Worm (Caenorhabditis elegans) whole organism, young adult: Measurements from ENCODE around the gene K09F5.4.

Experiments
- D2030.7 ChIP-seq: fragments of 200-800 bp; sonication (Bioruptor generic); IDR thresholded peaks from 2 replicates; pipeline ENCODE4 v1.3.6; 2022; ENCODE audit warnings: missing genetic modification reagents, missing genetic modification characterization, missing compliant biosample characterization
- F23B12.7 ChIP-seq: sonication (generic microtip); optimal IDR thresholded peaks from 2 replicates; lab custom pipeline; 2017; ENCODE audit warnings: missing genetic modification characterization, mild to moderate bottlenecking, missing compliant biosample characterization, antibody characterized with exemption, moderate library complexity; ENCODE audit not compliant: insufficient read depth
- T26A5.8 ChIP-seq: sonication (generic microtip); optimal IDR thresholded peaks from 2 replicates; lab custom pipeline; 2016; ENCODE audit warnings: missing genetic modification characterization, missing compliant biosample characterization
- Y53F4B.3 ChIP-seq: fragments of 200-800 bp; sonication (Bioruptor generic); IDR thresholded peaks from 2 replicates; pipeline ENCODE4 v1.3.6; 2022; ENCODE audit warnings: missing genetic modification reagents, missing genetic modification characterization, missing compliant biosample characterization
- attf-5 ChIP-seq: fragments of 200-800 bp; sonication (Bioruptor generic); optimal IDR thresholded peaks from 2 replicates; lab custom pipeline; 2018; ENCODE audit warnings: mild to moderate bottlenecking, missing genetic modification characterization, missing compliant biosample characterization
- attf-6 ChIP-seq: fragments of 200-800 bp; sonication (Bioruptor generic); IDR thresholded peaks from 2 replicates; pipeline ENCODE4 v1.3.6; 2022; ENCODE audit warnings: missing genetic modification reagents, missing genetic modification characterization, missing compliant biosample characterization
- ccch-3 ChIP-seq: fragments of 200-800 bp; sonication (Bioruptor generic); optimal IDR thresholded peaks from 2 replicates; lab custom pipeline; 2018; ENCODE audit warnings: mild to moderate bottlenecking, missing genetic modification characterization, missing compliant biosample characterization
- cebp-2 ChIP-seq: fragments of 200-800 bp; sonication (Bioruptor generic); IDR thresholded peaks from 2 replicates; pipeline ENCODE4 v1.3.6; 2022; ENCODE audit warnings: missing genetic modification characterization, missing compliant biosample characterization
- chd-7 ChIP-seq: sonication (generic microtip); optimal IDR thresholded peaks from 2 replicates; lab custom pipeline; 2016; ENCODE audit warnings: mild to moderate bottlenecking, missing genetic modification characterization, moderate library complexity, missing compliant biosample characterization
- dox-1 ChIP-seq: fragments of 200-800 bp; sonication (Bioruptor generic); IDR thresholded peaks from 2 replicates; pipeline ENCODE4 v1.3.6; 2022; ENCODE audit warnings: missing genetic modification reagents, missing genetic modification characterization, missing compliant biosample characterization
- efl-1 ChIP-seq: fragments of 150-350 bp; optimal IDR thresholded peaks from 2 replicates; lab custom pipeline; 2014; ENCODE audit warnings: missing biosample characterization, missing genetic modification reagents, missing genetic modification characterization
- egl-44 ChIP-seq: fragments of 200-800 bp; sonication (Bioruptor generic); IDR thresholded peaks from 2 replicates; pipeline ENCODE4 v1.3.6; 2022; ENCODE audit warnings: missing genetic modification reagents, missing genetic modification characterization, missing compliant biosample characterization
- egrh-3 ChIP-seq: fragments of 200-800 bp; sonication (Bioruptor generic); IDR thresholded peaks from 2 replicates; pipeline ENCODE4 v1.3.6; 2022; ENCODE audit warnings: missing genetic modification reagents, missing genetic modification characterization, missing compliant biosample characterization
- ekl-4 ChIP-seq: fragments of 200-800 bp; sonication (Bioruptor generic); IDR thresholded peaks from 2 replicates; pipeline ENCODE4 v1.3.6; 2022; ENCODE audit warnings: missing genetic modification reagents, missing genetic modification characterization, missing compliant biosample characterization
- fkh-3 ChIP-seq: sonication (generic microtip); optimal IDR thresholded peaks from 2 replicates; lab custom pipeline; 2016; ENCODE audit warnings: mild to moderate bottlenecking, missing genetic modification characterization, missing compliant biosample characterization
- hlh-26 ChIP-seq: fragments of 200-800 bp; sonication (Bioruptor generic); conservative IDR thresholded peaks from 2 replicates; pipeline ENCODE4 v1.3.6; 2022; ENCODE audit warnings: missing genetic modification reagents, missing genetic modification characterization, missing compliant biosample characterization
- hmg-1.2 ChIP-seq: fragments of 200-800 bp; sonication (Bioruptor generic); IDR thresholded peaks from 2 replicates; pipeline ENCODE4 v1.3.6; 2022; ENCODE audit warnings: missing genetic modification reagents, missing genetic modification characterization, missing compliant biosample characterization
- hmg-20 ChIP-seq: fragments of 200-800 bp; sonication (Bioruptor generic); IDR thresholded peaks from 2 replicates; pipeline ENCODE4 v1.3.6; 2022; ENCODE audit warnings: missing genetic modification reagents, missing genetic modification characterization, missing compliant biosample characterization
- let-607 ChIP-seq, 2 experiments: fragments of 200-800 bp in 1 of 2; sonication (Bioruptor generic) in 1 of 2; sonication (generic microtip) in 1 of 2; optimal IDR thresholded peaks; 2 replicates each; lab custom pipeline; 2016 to 2018; ENCODE audit warnings: mild to moderate bottlenecking in 2 of 2, missing compliant biosample characterization in 2 of 2, missing genetic modification characterization in 2 of 2, moderate library complexity in 2 of 2, missing genotype in 1 of 2
- lin-26 ChIP-seq: fragments of 200-800 bp; sonication (Bioruptor generic); IDR thresholded peaks from 2 replicates; pipeline ENCODE4 v1.3.6; 2022; ENCODE audit warnings: missing genetic modification reagents, missing genetic modification characterization, missing compliant biosample characterization
- lin-40 ChIP-seq: sonication (generic microtip); optimal IDR thresholded peaks from 2 replicates; lab custom pipeline; 2016; ENCODE audit warnings: missing genetic modification characterization, mild to moderate bottlenecking, missing compliant biosample characterization, missing genotype, missing genetic modification reagents
- lir-1 ChIP-seq: fragments of 200-800 bp; sonication (Bioruptor generic); conservative IDR thresholded peaks from 2 replicates; pipeline ENCODE4 v1.3.6; 2022; ENCODE audit warnings: missing genetic modification reagents, missing genetic modification characterization, missing compliant biosample characterization
- lsl-1 ChIP-seq: fragments of 200-800 bp; sonication (Bioruptor generic); optimal IDR thresholded peaks from 2 replicates; lab custom pipeline; 2018; ENCODE audit warnings: mild to moderate bottlenecking, missing genetic modification characterization, moderate library complexity, missing compliant biosample characterization
- lsy-27 ChIP-seq: sonication (generic microtip); optimal IDR thresholded peaks from 2 replicates; lab custom pipeline; 2017; ENCODE audit warnings: missing genetic modification characterization, mild to moderate bottlenecking, missing compliant biosample characterization, antibody characterized with exemption, missing genotype, borderline replicate concordance; ENCODE audit not compliant: insufficient read depth
- madf-6 ChIP-seq: fragments of 200-800 bp; sonication (Bioruptor generic); IDR thresholded peaks from 2 replicates; pipeline ENCODE4 v1.3.6; 2022; ENCODE audit warnings: missing genetic modification reagents, missing genetic modification characterization, missing compliant biosample characterization
- mel-28 ChIP-seq: sonication (generic microtip); optimal IDR thresholded peaks from 2 replicates; lab custom pipeline; 2016; ENCODE audit warnings: borderline replicate concordance, mild to moderate bottlenecking, missing genetic modification characterization, missing compliant biosample characterization
- mxl-1 ChIP-seq: sonication (generic microtip); optimal IDR thresholded peaks from 2 replicates; lab custom pipeline; 2016; ENCODE audit warnings: missing genetic modification characterization, missing compliant biosample characterization
- nfya-1 ChIP-seq: sonication (generic microtip); optimal IDR thresholded peaks from 2 replicates; lab custom pipeline; 2017; ENCODE audit warnings: antibody characterized with exemption, missing compliant biosample characterization, missing genetic modification characterization, borderline replicate concordance; ENCODE audit not compliant: insufficient read depth
- nfyb-1 ChIP-seq: fragments of 200-800 bp; sonication (Bioruptor generic); IDR thresholded peaks from 2 replicates; pipeline ENCODE4 v1.3.6; 2022; ENCODE audit warnings: missing genetic modification reagents, missing genetic modification characterization, missing compliant biosample characterization
- nhr-80 ChIP-seq: sonication (generic microtip); optimal IDR thresholded peaks from 2 replicates; lab custom pipeline; 2016; ENCODE audit warnings: missing genetic modification characterization, missing compliant biosample characterization
- nhr-90 ChIP-seq: sonication (generic microtip); optimal IDR thresholded peaks from 2 replicates; lab custom pipeline; 2016; ENCODE audit warnings: missing genotype, mild to moderate bottlenecking, missing genetic modification characterization, missing compliant biosample characterization
- tbx-9 ChIP-seq: sonication (generic microtip); optimal IDR thresholded peaks from 2 replicates; lab custom pipeline; 2016; ENCODE audit warnings: borderline replicate concordance, missing genetic modification characterization, inconsistent platforms, missing compliant biosample characterization
- ztf-18 ChIP-seq: sonication (generic microtip); optimal IDR thresholded peaks from 2 replicates; lab custom pipeline; 2016; ENCODE audit warnings: missing genotype, mild to moderate bottlenecking, missing genetic modification characterization, missing compliant biosample characterization
- ztf-25 ChIP-seq: fragments of 200-800 bp; sonication (Bioruptor generic); IDR thresholded peaks from 2 replicates; pipeline ENCODE4 v1.3.6; 2022; ENCODE audit warnings: missing genetic modification reagents, missing genetic modification characterization, missing compliant biosample characterization
- ztf-26 ChIP-seq: sonication (generic microtip); optimal IDR thresholded peaks from 2 replicates; lab custom pipeline; 2017; ENCODE audit warnings: missing genetic modification characterization, missing compliant biosample characterization

K09F5.4 gene

ce11 chrX:7680545-7681330 lies 29.8 kb downstream of the K09F5.4 start, which contains the start of gene stn-2 (continued):
- TF ChIP-seq ztf-25 (GFP tag; lab: Robert Waterston, UW) = no peak
- TF ChIP-seq ztf-18 = peak; percentile 57
- TF ChIP-seq attf-5 (GFP tag; lab: Kevin White, UChicago) = no peak
- peak; percentile 18; the same call in 1 of the 2 replicates for TF ChIP-seq lir-1 (GFP tag; lab: Robert Waterston, UW)
- peak; percentile 61 for TF ChIP-seq dox-1
- TF ChIP-seq ztf-26 (tag; lab: Kevin White, UChicago) = peak; percentile 8
- TF ChIP-seq nfyb-1 (GFP tag; lab: Robert Waterston, UW) = peak; percentile 60; the same call in 1 of the 2 replicates
- TF ChIP-seq F23B12.7 = peak; percentile 54
- peak; percentile 56 for TF ChIP-seq nhr-90 (tag; lab: Kevin White, UChicago)
- no peak for TF ChIP-seq T26A5.8
- peak in 1 of 2 experiments; percentile 5 for TF ChIP-seq let-607 (tag; optimal IDR thresholded peaks at IDR 0.05; lab: Kevin White, UChicago)
- peak; percentile 42 for TF ChIP-seq mxl-1
- TF ChIP-seq nhr-80 (tag; lab: Kevin White, UChicago) = no peak
- TF ChIP-seq D2030.7 (GFP tag; lab: Robert Waterston, UW) = peak; percentile 60
- TF ChIP-seq lin-26 (GFP tag; lab: Robert Waterston, UW) = peak; percentile 79
- no peak for TF ChIP-seq cebp-2 (GFP tag; lab: Robert Waterston, UW)
- TF ChIP-seq egl-44 = 0 out of 2 replicates have a peak, but pooled peaks have one; percentile 12

ce11 chrX:7679835-7680234 lies 30.7 kb downstream of the K09F5.4 start:
- TF ChIP-seq ekl-4 (GFP tag; lab: Robert Waterston, UW) (no peak), lsl-1 (GFP tag; lab: Kevin White, UChicago) (no peak), lsy-27 (no peak), madf-6 (no peak), mel-28 (tag; lab: Kevin White, UChicago) (no peak), Y53F4B.3 (GFP tag; lab: Robert Waterston, UW) (no peak), egrh-3 (GFP tag; lab: Robert Waterston, UW) (no peak), egl-44 (no peak), hmg-20 (no peak), lin-26 (GFP tag; lab: Robert Waterston, UW) (no peak), hlh-26 (GFP tag; lab: Robert Waterston, UW) (no peak), ccch-3 (no peak), nfya-1 (tag; lab: Kevin White, UChicago) (no peak), attf-6 (no peak), chd-7 (tag; lab: Kevin White, UChicago) (no peak), lin-40 (tag; lab: Kevin White, UChicago) (no peak)

DNA sequence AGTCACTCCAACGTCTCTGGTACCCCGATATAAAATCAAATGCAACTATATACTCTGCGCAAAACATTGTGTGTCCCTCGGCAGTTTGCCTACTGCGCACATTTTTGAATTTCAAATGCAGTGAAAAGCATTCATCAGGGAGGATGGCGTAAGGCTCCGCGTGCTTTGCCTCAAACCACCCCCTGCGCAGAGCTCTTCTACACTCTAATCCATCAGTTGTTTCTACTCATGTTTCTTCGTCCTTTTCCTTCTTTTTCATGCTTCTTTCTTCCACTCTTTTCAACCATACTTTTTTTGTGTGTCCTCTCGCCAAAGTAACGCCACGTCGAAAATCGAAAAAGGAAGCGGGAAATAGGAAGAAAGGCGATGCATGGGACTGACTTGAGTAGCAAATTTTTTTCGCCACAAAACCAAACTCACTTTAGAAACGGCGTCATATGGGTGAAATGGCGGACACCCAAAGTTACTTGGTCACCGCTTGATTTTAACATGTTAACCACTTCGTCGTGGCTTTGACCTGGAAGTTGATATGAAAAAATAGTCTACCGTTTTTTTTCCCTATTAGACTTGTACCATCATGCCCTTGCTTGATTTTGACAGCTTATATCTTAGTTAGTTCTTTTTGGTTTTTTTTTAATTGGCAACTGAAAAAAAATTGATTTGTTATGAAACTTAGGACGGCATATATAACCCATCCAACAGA lies 32.0 kb downstream of the K09F5.4 start:
- no peak for TF ChIP-seq fkh-3 (tag; lab: Kevin White, UChicago)
- TF ChIP-seq egrh-3 (GFP tag; lab: Robert Waterston, UW) = no peak
- no peak for TF ChIP-seq efl-1 (GFP tag; lab: Kevin White, UChicago)
- TF ChIP-seq tbx-9 = no peak
- TF ChIP-seq hmg-1.2 (GFP tag; lab: Robert Waterston, UW) = 0 out of 2 replicates have a peak, but pooled peaks have one; percentile 10
- TF ChIP-seq nfyb-1 (GFP tag; lab: Robert Waterston, UW) = 0 out of 2 replicates have a peak, but pooled peaks have one; percentile 15
- no peak for TF ChIP-seq let-607 (tag; optimal IDR thresholded peaks at IDR 0.05; lab: Kevin White, UChicago)
